Worm (Caenorhabditis elegans): ENCODE measurements around the gene C16A11.4.
A peak's percentile ranks its signal among the peaks of the same experiment; 100 is the strongest.

C16A11.4 gene

ce11 chrII:4237701-4238214, 10.9 kb downstream of the C16A11.4 start, which contains the start of the genes fbxc-44 and C16A11.2 (continued):
- peak in 1 of 2 experiments; percentile 24 for TF ChIP-seq ztf-11 (tag; optimal IDR thresholded peaks at IDR 0.05)
- no peak for TF ChIP-seq zag-1 (tag; optimal IDR thresholded peaks at IDR 0.05)
- TF ChIP-seq nhr-47 (tag; optimal IDR thresholded peaks at IDR 0.05): no peak
- no peak for TF ChIP-seq ztf-4 (tag; optimal IDR thresholded peaks at IDR 0.05)
- no peak for TF ChIP-seq pax-3 (tag; optimal IDR thresholded peaks at IDR 0.05)
- no peak for TF ChIP-seq fkh-4 (tag; optimal IDR thresholded peaks at IDR 0.05; ENCODE audit: borderline replicate concordance)
- TF ChIP-seq C04F5.9 (tag; optimal IDR thresholded peaks at IDR 0.05): no peak
- no peak for TF ChIP-seq aly-2 (tag; optimal IDR thresholded peaks at IDR 0.05)
- TF ChIP-seq rnt-1 (tag; optimal IDR thresholded peaks at IDR 0.05): no peak
- no peak for TF ChIP-seq lin-39 (tag; optimal IDR thresholded peaks at IDR 0.05)
- TF ChIP-seq jun-1 (tag; optimal IDR thresholded peaks at IDR 0.05): no peak
- TF ChIP-seq F16B12.6 (tag; optimal IDR thresholded peaks at IDR 0.05): peak; percentile 32
- peak; percentile 43 for TF ChIP-seq xbp-1 (tag; optimal IDR thresholded peaks at IDR 0.05)
- TF ChIP-seq hpl-2 (GFP tag; optimal IDR thresholded peaks at IDR 0.05): no peak
- TF ChIP-seq egl-27 (tag; optimal IDR thresholded peaks at IDR 0.05): no peak
- TF ChIP-seq hlh-4 (tag; optimal IDR thresholded peaks at IDR 0.05): no peak
- no peak for TF ChIP-seq lin-15B (tag; optimal IDR thresholded peaks at IDR 0.05)
- TF ChIP-seq C34B4.2 (tag; optimal IDR thresholded peaks at IDR 0.05): no peak
- peak; percentile 31 to 59 for TF ChIP-seq efl-1 (optimal IDR thresholded peaks at IDR 0.05)
- peak; percentile 20 to 94 for TF ChIP-seq efl-1 (GFP tag; optimal IDR thresholded peaks at IDR 0.05 in 1 of 2)
- no peak for TF ChIP-seq unc-30 (tag; optimal IDR thresholded peaks at IDR 0.05)
- no peak; the same call in 1 of the 2 replicates for TF ChIP-seq nhr-19 (GFP tag; conservative IDR thresholded peaks at IDR 0.05)
- no peak for TF ChIP-seq mdl-1 (tag; optimal IDR thresholded peaks at IDR 0.05)
- no peak for TF ChIP-seq grh-1 (GFP tag; IDR thresholded peaks at IDR 0.05)
- peak; percentile 69 for TF ChIP-seq elt-2 (tag; optimal IDR thresholded peaks at IDR 0.05)
- no peak for TF ChIP-seq ceh-63 (GFP tag; optimal IDR thresholded peaks at IDR 0.05)
- TF ChIP-seq ceh-88 (GFP tag; IDR thresholded peaks at IDR 0.05): no peak
- no peak for TF ChIP-seq ceh-90 (tag; optimal IDR thresholded peaks at IDR 0.05)
- TF ChIP-seq unc-62 (GFP tag; optimal IDR thresholded peaks at IDR 0.05): no peak
- TF ChIP-seq ceh-82 (tag; optimal IDR thresholded peaks at IDR 0.05): peak in 2 of 3 experiments; percentile 11 to 13

DNA sequence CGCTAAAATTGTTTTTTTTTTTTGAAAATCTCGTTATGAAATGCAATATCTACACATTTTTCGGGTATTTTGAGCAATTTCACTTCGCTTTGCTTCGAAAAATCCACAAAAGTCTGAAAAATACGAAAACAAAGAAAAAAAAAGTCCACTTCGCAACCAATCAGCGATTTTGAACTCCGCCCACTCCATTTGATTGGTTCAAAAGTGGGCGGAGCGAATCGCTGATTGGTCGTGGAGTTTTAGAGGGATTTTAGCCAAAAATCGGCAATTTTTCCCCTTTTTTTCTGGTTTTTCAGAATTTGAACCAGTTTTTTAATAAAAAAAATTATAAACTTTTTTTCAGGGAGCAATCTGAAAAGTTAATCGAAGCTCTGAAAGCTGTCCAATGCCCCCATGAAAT, 12.1 kb downstream of the C16A11.4 start:
- no peak for TF ChIP-seq nhr-71 (tag; optimal IDR thresholded peaks at IDR 0.05)
- no peak for TF ChIP-seq fkh-4 (tag; optimal IDR thresholded peaks at IDR 0.05; ENCODE audit: borderline replicate concordance)
- no peak for TF ChIP-seq efl-1 (optimal IDR thresholded peaks at IDR 0.05)
- peak in 1 of 2 experiments; percentile 21 for TF ChIP-seq efl-1 (GFP tag; optimal IDR thresholded peaks at IDR 0.05 in 1 of 2)

DNA sequence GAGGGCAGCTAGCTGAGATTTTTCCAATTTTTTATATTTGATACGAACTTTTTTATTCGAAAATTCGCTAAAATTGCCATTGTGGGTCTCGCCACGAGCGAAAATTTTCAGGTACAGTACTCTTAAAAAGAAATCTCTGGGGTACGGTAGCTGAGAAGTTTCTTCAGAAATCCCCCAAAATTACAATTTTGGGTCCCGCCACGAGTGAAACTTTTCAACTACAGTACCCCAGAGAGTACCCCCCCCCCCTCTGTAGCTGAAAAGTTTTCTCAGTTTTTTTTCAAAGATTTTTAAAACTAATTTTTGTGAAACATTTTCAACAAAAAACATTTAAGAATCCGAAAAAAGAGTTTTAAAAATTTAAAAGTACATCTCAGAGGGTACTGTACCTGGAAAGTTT, 18.1 kb downstream of the C16A11.4 start:
- no peak for TF ChIP-seq fos-1 (tag; optimal IDR thresholded peaks at IDR 0.05)
- no peak for TF ChIP-seq mef-2 (tag; optimal IDR thresholded peaks at IDR 0.05)
- TF ChIP-seq nhr-76 (tag; optimal IDR thresholded peaks at IDR 0.05): no peak
- no peak for TF ChIP-seq elt-2 (tag; optimal IDR thresholded peaks at IDR 0.05)

ce11 chrII:4246897-4247296, 20.1 kb downstream of the C16A11.4 start, which contains the start of gene gpa-11:
Gene gpa-11, plus strand, starts transcription at chrII:4247197.
- TF ChIP-seq dsc-1 (tag; optimal IDR thresholded peaks at IDR 0.05) (no peak), efl-3 (GFP tag; optimal IDR thresholded peaks at IDR 0.05) (no peak), snpc-4 (tag; optimal IDR thresholded peaks at IDR 0.05) (no peak), Y116A8C.19 (tag; optimal IDR thresholded peaks at IDR 0.05; ENCODE audit: borderline replicate concordance) (no peak), grh-1 (GFP tag; IDR thresholded peaks at IDR 0.05) (no peak), hlh-4 (tag; optimal IDR thresholded peaks at IDR 0.05) (no peak), fkh-10 (GFP tag; optimal IDR thresholded peaks at IDR 0.05) (no peak), nhr-76 (tag; optimal IDR thresholded peaks at IDR 0.05) (no peak), pqm-1 (tag; optimal IDR thresholded peaks at IDR 0.05) (no peak)

All from whole organism, L1 larva.